Worm (Caenorhabditis elegans) whole organism, L2 larva: ENCODE data around the gene W03B1.5.

Experiments
- Y55F3AM.14 ChIP-seq: fragments of 200-800 bp; sonication (Bioruptor generic); optimal IDR thresholded peaks from 2 replicates; lab custom pipeline; 2018; ENCODE audit warnings: mild to moderate bottlenecking, missing genetic modification characterization, missing compliant biosample characterization
- egl-27 ChIP-seq: sonication (generic microtip); optimal IDR thresholded peaks from 3 replicates; lab custom pipeline; 2017; ENCODE audit warnings: missing biosample characterization, missing genetic modification reagents, missing genetic modification characterization
- gmeb-1 ChIP-seq: fragments of 150-350 bp; optimal IDR thresholded peaks from 2 replicates; lab custom pipeline; 2014; ENCODE audit warnings: missing biosample characterization, missing genetic modification characterization
- nhr-237 ChIP-seq: fragments of 150-350 bp; optimal IDR thresholded peaks from 2 replicates; lab custom pipeline; 2014; ENCODE audit warnings: missing biosample characterization, missing genetic modification characterization
- unc-55 ChIP-seq: fragments of 150-350 bp; sonication (generic microtip); optimal IDR thresholded peaks from 3 replicates; lab custom pipeline; 2014; ENCODE audit warnings: missing biosample characterization, missing genetic modification reagents, missing genetic modification characterization
- ztf-4 ChIP-seq: fragments of 150-350 bp; optimal IDR thresholded peaks from 2 replicates; lab custom pipeline; 2014; ENCODE audit warnings: missing biosample characterization, missing genetic modification characterization

DNA sequence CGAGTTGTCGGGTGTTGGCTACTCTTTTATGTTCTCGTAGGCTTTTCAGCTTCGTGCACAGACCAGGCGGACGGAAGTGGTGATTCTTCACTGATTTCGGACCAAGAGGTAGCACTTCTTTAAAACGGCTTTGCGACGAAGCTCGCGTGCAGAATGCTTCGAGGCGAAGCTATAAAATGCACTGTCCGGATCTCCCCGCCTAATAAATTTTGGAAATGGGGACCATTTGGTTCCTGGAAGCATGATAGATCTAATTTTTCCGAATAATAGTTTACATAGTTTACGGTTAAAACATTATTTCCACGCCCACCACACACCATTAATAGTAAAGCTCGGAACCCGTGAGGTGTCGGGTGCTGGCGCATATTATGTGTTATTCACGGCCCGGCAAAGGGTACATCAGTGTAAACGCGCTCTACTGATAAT lies 655 bp upstream of the W03B1.5 start:
- no peak for TF ChIP-seq nhr-237
- TF ChIP-seq egl-27 (tag; lab: Kevin White, UChicago): no peak
- TF ChIP-seq ztf-4 (tag; lab: Kevin White, UChicago): no peak
- no peak for TF ChIP-seq unc-55 (GFP tag; lab: Kevin White, UChicago)
- TF ChIP-seq Y55F3AM.14: no peak
- no peak for TF ChIP-seq gmeb-1 (tag; lab: Kevin White, UChicago)
